Fruit fly (Drosophila melanogaster): Measurements from ENCODE around the gene CG14182.
A peak's percentile ranks its signal among the peaks of the same experiment; 100 is the strongest.

- TF ChIP-seq CG8478 (optimal IDR thresholded peaks at IDR 0.05) (no peak), pan (optimal IDR thresholded peaks at IDR 0.05) (peak; percentile 49), usp (GFP tag; optimal IDR thresholded peaks at IDR 0.05) (no peak), psq (optimal IDR thresholded peaks at IDR 0.05) (no peak), EcR (GFP tag; optimal IDR thresholded peaks at IDR 0.05) (no peak)
Measured at dm6 chr3L:20002482-20003234, 23.0 kb upstream of the CG14182 start, which contains the start of gene CG7668.
